Fruit fly (Drosophila melanogaster) whole organism: Measurements from ENCODE around the gene mRpL55.

ENCODE experiments used
- Dll ChIP-seq: fragments of >200 bp; optimal IDR thresholded peaks from 2 replicates; lab custom pipeline; 2017
- psq ChIP-seq: fragments of >200 bp; optimal IDR thresholded peaks from 2 replicates; lab custom pipeline; 2017
- usp ChIP-seq: fragments of >200 bp; optimal IDR thresholded peaks from 2 replicates; lab custom pipeline; 2017; ENCODE audit warnings: missing biosample characterization, missing genetic modification characterization, mixed read lengths

- TF ChIP-seq usp (GFP tag; lab: Kevin White, UChicago) = no peak
- no peak for TF ChIP-seq psq
- TF ChIP-seq Dll = no peak
Observed at dm6 chr3R:19052475-19052874, 42.2 kb downstream of the mRpL55 start.
